Fruit fly (Drosophila melanogaster): ENCODE measurements around the gene CapaR.

The CapaR gene

DNA sequence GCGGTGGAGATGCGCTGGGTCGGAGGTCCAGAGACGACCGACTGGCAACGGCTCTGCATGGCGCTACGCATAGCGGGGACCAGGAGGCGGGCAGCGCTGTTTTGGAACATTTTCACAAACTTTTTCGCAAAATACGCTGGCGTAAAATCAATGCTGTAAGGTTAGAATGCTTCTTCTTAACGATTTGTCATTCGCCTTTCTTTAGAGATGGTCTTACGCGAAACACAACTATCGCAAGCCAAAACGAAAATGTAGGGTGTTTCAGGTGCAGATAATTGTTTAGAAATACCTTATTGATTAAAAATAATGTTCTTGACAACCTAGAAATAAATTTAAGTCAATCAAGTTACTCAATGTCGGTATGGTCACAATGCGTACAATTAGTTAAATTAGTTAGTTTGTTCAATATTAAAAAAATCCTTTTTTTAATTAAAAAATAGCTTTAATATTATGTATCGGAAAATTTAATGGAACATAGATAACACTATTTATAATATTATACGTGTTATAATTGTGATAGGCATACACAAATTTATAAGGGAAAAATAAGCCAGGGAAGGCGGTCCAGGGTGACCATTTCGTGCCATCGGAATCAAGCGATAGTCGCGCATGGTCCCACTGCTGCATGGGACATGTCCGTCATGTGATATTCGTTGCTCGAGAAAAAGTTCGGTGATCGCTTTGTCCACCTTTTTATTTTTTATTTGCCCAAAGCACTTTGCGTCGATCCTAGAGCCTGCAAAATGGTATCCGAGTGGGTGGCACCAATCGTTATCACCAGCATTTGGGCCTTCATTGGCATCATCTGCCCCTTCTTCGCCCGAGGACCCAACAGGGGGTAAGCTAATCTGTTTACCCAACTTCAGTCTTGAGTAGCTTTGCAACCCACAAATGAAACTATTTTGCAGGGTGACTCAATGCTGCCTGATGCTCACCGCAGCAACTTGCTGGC lies 22.5 kb downstream of the CapaR start, which contains the start of the genes COX8 and VhaM9.7-b (continued):
- TF ChIP-seq Taf1 (GFP tag; IDR thresholded peaks at IDR 0.05) (peak; percentile 62; the same call in 1 of the 2 replicates), NFAT (GFP tag; IDR thresholded peaks at IDR 0.05) (no peak; the same call in 1 of the 2 replicates), ranshi (GFP tag; IDR thresholded peaks at IDR 0.05) (peak; percentile 73), z (GFP tag; IDR thresholded peaks at IDR 0.05) (no peak), Xbp1 (GFP tag; optimal IDR thresholded peaks at IDR 0.05) (peak; percentile 72), CG32532 (GFP tag; IDR thresholded peaks at IDR 0.05) (peak; percentile 70; the same call in 1 of the 2 replicates), Tbp (GFP tag; optimal IDR thresholded peaks at IDR 0.05) (no peak), CG10979 (tag; optimal IDR thresholded peaks at IDR 0.05) (peak; percentile 37), CG12219 (GFP tag; optimal IDR thresholded peaks at IDR 0.05) (no peak), caup (GFP tag; optimal IDR thresholded peaks at IDR 0.05; ENCODE audit: severe bottlenecking) (no peak), HLH3B (GFP tag; IDR thresholded peaks at IDR 0.05) (peak; percentile 70), wek (GFP tag; optimal IDR thresholded peaks at IDR 0.05) (no peak), unc-4 (GFP tag; IDR thresholded peaks at IDR 0.05; ENCODE audit: partially characterized antibody) (peak; percentile 62), repo (GFP tag; optimal IDR thresholded peaks at IDR 0.05) (peak; percentile 1), sima (GFP tag; optimal IDR thresholded peaks at IDR 0.05) (no peak), CG17359 (tag; optimal IDR thresholded peaks at IDR 0.05) (peak; percentile 45), CG3163 (GFP tag; optimal IDR thresholded peaks at IDR 0.05) (peak; percentile 20), Dref (GFP tag; IDR thresholded peaks at IDR 0.05) (no peak; the same call in none of the 2 replicates), lilli (GFP tag; optimal IDR thresholded peaks at IDR 0.05) (peak; percentile 80), CG9797 (GFP tag; optimal IDR thresholded peaks at IDR 0.05) (peak; percentile 86), Lim3 (GFP tag; IDR thresholded peaks at IDR 0.05) (no peak), bcd (GFP tag; optimal IDR thresholded peaks at IDR 0.05) (no peak), CG3847 (GFP tag; IDR thresholded peaks at IDR 0.05) (peak; percentile 49; the same call in 1 of the 2 replicates), Rx (GFP tag; IDR thresholded peaks at IDR 0.05) (peak; percentile 37; the same call in 1 of the 2 replicates), CrebB (tag; optimal IDR thresholded peaks at IDR 0.05) (no peak), CG30431 (GFP tag; optimal IDR thresholded peaks at IDR 0.05) (no peak), CG1792 (GFP tag; optimal IDR thresholded peaks at IDR 0.05) (no peak), slbo (GFP tag; IDR thresholded peaks at IDR 0.05) (peak; percentile 80), pb (GFP tag; optimal IDR thresholded peaks at IDR 0.05) (no peak), CG2678 (tag; optimal IDR thresholded peaks at IDR 0.05) (no peak), Dp (GFP tag; optimal IDR thresholded peaks at IDR 0.05) (no peak), nau (GFP tag; optimal IDR thresholded peaks at IDR 0.05) (no peak), Gsc (GFP tag; IDR thresholded peaks at IDR 0.05) (no peak), Gug (GFP tag; IDR thresholded peaks at IDR 0.05) (peak; percentile 58; the same call in 2 of the 4 replicates), Fer2 (tag; optimal IDR thresholded peaks at IDR 0.05) (no peak), CG3995 (GFP tag; optimal IDR thresholded peaks at IDR 0.05) (peak; percentile 55), E2f2 (GFP tag; IDR thresholded peaks at IDR 0.05) (0 out of 2 replicates have a peak, but pooled peaks have one; percentile 30), CG17186 (GFP tag; optimal IDR thresholded peaks at IDR 0.05) (no peak), dysf (GFP tag; IDR thresholded peaks at IDR 0.05) (0 out of 3 replicates have a peak, but pooled peaks have one; percentile 57), br (optimal IDR thresholded peaks at IDR 0.05) (no peak), vfl (GFP tag; optimal IDR thresholded peaks at IDR 0.05) (peak; percentile 21), CG30403 (GFP tag; optimal IDR thresholded peaks at IDR 0.05) (peak; percentile 81), oc (tag; optimal IDR thresholded peaks at IDR 0.05) (no peak), CG30020 (tag; optimal IDR thresholded peaks at IDR 0.05) (peak; percentile 75), CG3838 (GFP tag; optimal IDR thresholded peaks at IDR 0.05) (peak; percentile 13), Kr (GFP tag; optimal IDR thresholded peaks at IDR 0.05) (no peak), Atf6 (GFP tag; IDR thresholded peaks at IDR 0.05) (peak; percentile 48; the same call in 1 of the 2 replicates), ac (GFP tag; optimal IDR thresholded peaks at IDR 0.05) (no peak), aop (GFP tag; IDR thresholded peaks at IDR 0.05) (peak; percentile 11; the same call in 1 of the 2 replicates)

All from whole organism, embryonic.